Fruit fly (Drosophila melanogaster) whole organism, embryonic: Measurements from ENCODE around the gene CG17906.

Experiments
- CG32532 ChIP-seq: fragments of 200-800 bp; sonication (Bioruptor generic); IDR thresholded peaks from 2 replicates; pipeline ENCODE4 v1.3.6; 2022; ENCODE audit warnings: missing biosample characterization, missing genetic modification characterization
- Dll ChIP-seq: fragments of 200-800 bp; sonication (Bioruptor generic); IDR thresholded peaks from 4 replicates; pipeline ENCODE4 v1.3.6; 2022; ENCODE audit warnings: missing biosample characterization, missing genetic modification characterization; ENCODE audit not compliant: partially characterized antibody

dm6 chr2L:8998237-8998636 is 4.0 kb downstream of the CG17906 start, which contains the start of gene Try29F:
- TF ChIP-seq Dll (GFP tag; lab: Robert Waterston, UW) (no peak), CG32532 (GFP tag; lab: Robert Waterston, UW) (no peak)
